Worm (Caenorhabditis elegans): ENCODE measurements around the gene atg-13.

Gene atg-13

ce11 chrIII:8199060-8199459 lies 41.1 kb upstream of the atg-13 start (continued):
- TF ChIP-seq ztf-22 (GFP tag; optimal IDR thresholded peaks at IDR 0.05) (no peak), ceh-91 (GFP tag; IDR thresholded peaks at IDR 0.05) (no peak), cebp-1 (GFP tag; IDR thresholded peaks at IDR 0.05) (no peak), cebp-1 (tag; optimal IDR thresholded peaks at IDR 0.05) (no peak), nfya-1 (tag; optimal IDR thresholded peaks at IDR 0.05; ENCODE audit: borderline replicate concordance, insufficient read depth) (no peak), Y53G8AR.9 (GFP tag; conservative IDR thresholded peaks at IDR 0.05) (no peak)

ce11 chrIII:8191695-8192094 lies 33.7 kb upstream of the atg-13 start, which contains the start of gene C50C3.1:
C50C3.1 (plus strand) TSS chrIII:8191995.
- TF ChIP-seq hmg-1.2 (GFP tag; IDR thresholded peaks at IDR 0.05) (peak; percentile 36; the same call in 1 of the 2 replicates), lin-54 (GFP tag; optimal IDR thresholded peaks at IDR 0.05) (no peak), lsl-1 (GFP tag; optimal IDR thresholded peaks at IDR 0.05) (peak; percentile 48)

ce11 chrIII:8190505-8190904 lies 32.5 kb upstream of the atg-13 start, which contains the start of gene C50C3.19:
C50C3.19 (plus strand) TSS chrIII:8190805.
- TF ChIP-seq bed-2 (GFP tag; IDR thresholded peaks at IDR 0.05), result no peak
- no peak for TF ChIP-seq sptf-2 (GFP tag; optimal IDR thresholded peaks at IDR 0.05)

ce11 chrIII:8185130-8185529 lies 27.1 kb upstream of the atg-13 start:
- TF ChIP-seq sdz-38 (tag; optimal IDR thresholded peaks at IDR 0.05) (no peak), sea-2 (GFP tag; IDR thresholded peaks at IDR 0.05) (no peak), unc-130 (GFP tag; optimal IDR thresholded peaks at IDR 0.05) (no peak), egrh-3 (GFP tag; IDR thresholded peaks at IDR 0.05) (no peak), F37B4.10 (GFP tag; IDR thresholded peaks at IDR 0.05) (no peak), Y53G8AR.9 (GFP tag; conservative IDR thresholded peaks at IDR 0.05) (no peak), mxl-1 (tag; optimal IDR thresholded peaks at IDR 0.05) (no peak), efl-1 (GFP tag; optimal IDR thresholded peaks at IDR 0.05) (no peak), ceh-27 (GFP tag; optimal IDR thresholded peaks at IDR 0.05) (no peak), ama-1 (optimal IDR thresholded peaks at IDR 0.05) (no peak), ama-1 (GFP tag; optimal IDR thresholded peaks at IDR 0.05) (no peak), hmg-1.2 (GFP tag; IDR thresholded peaks at IDR 0.05) (no peak)

- TF ChIP-seq F33H1.4 (GFP tag; IDR thresholded peaks at IDR 0.05) (no peak), egrh-3 (GFP tag; IDR thresholded peaks at IDR 0.05) (no peak), lsl-1 (GFP tag; optimal IDR thresholded peaks at IDR 0.05) (no peak), mxl-1 (tag; optimal IDR thresholded peaks at IDR 0.05) (no peak), snpc-4 (GFP tag; optimal IDR thresholded peaks at IDR 0.05) (no peak), snpc-4 (tag; optimal IDR thresholded peaks at IDR 0.05) (no peak), let-526 (GFP tag; IDR thresholded peaks at IDR 0.05) (no peak), snpc-3.4 (tag; optimal IDR thresholded peaks at IDR 0.05) (no peak), B0336.3 (GFP tag; IDR thresholded peaks at IDR 0.05) (no peak), sdz-38 (tag; optimal IDR thresholded peaks at IDR 0.05) (no peak), zim-3 (tag; optimal IDR thresholded peaks at IDR 0.05) (no peak), K11D2.4 (GFP tag; IDR thresholded peaks at IDR 0.05) (no peak), lir-1 (GFP tag; conservative IDR thresholded peaks at IDR 0.05) (no peak), ceh-40 (GFP tag; IDR thresholded peaks at IDR 0.05) (no peak), sea-2 (GFP tag; IDR thresholded peaks at IDR 0.05) (no peak), ztf-28 (GFP tag; IDR thresholded peaks at IDR 0.05) (no peak), cebp-1 (GFP tag; IDR thresholded peaks at IDR 0.05) (no peak), cebp-1 (tag; optimal IDR thresholded peaks at IDR 0.05) (no peak), zfh-2 (GFP tag; conservative IDR thresholded peaks at IDR 0.05) (no peak), madf-8 (GFP tag; conservative IDR thresholded peaks at IDR 0.05) (no peak), ccch-3 (GFP tag; optimal IDR thresholded peaks at IDR 0.05) (no peak)
Measured at ce11 chrIII:8182573-8182972, 24.6 kb upstream of the atg-13 start.
